Fruit fly (Drosophila melanogaster) whole organism, prepupa: ENCODE data around the gene crp.

Experiments used
- Blimp-1 ChIP-seq: fragments of 200-800 bp; sonication (Bioruptor generic); optimal IDR thresholded peaks from 3 replicates; lab custom pipeline; 2017; ENCODE audit warnings: missing biosample characterization, missing genetic modification characterization, mild to moderate bottlenecking, moderate library complexity, missing genetic modification reagents
- CG10669 ChIP-seq: fragments of 200-800 bp; sonication (Bioruptor generic); optimal IDR thresholded peaks from 3 replicates; lab custom pipeline; 2018; ENCODE audit warnings: missing biosample characterization, mild to moderate bottlenecking, missing genetic modification characterization, moderate library complexity
- CG11294 ChIP-seq: fragments of 200-800 bp; sonication (Bioruptor generic); IDR thresholded peaks from 2 replicates; pipeline ENCODE4 v1.3.6; 2022; ENCODE audit warnings: missing biosample characterization, missing genetic modification characterization
- CG11762 ChIP-seq: fragments of 200-800 bp; sonication (Bioruptor generic); optimal IDR thresholded peaks from 3 replicates; lab custom pipeline; 2016; ENCODE audit warnings: missing biosample characterization, missing genetic modification characterization; ENCODE audit not compliant: insufficient read depth
- CG11902 ChIP-seq: fragments of 200-800 bp; sonication (Bioruptor generic); optimal IDR thresholded peaks from 3 replicates; lab custom pipeline; 2016; ENCODE audit warnings: missing biosample characterization, missing genetic modification characterization
- CG15336 ChIP-seq: fragments of 200-800 bp; sonication (Bioruptor generic); IDR thresholded peaks from 2 replicates; pipeline ENCODE4 v1.3.6; 2022; ENCODE audit warnings: missing biosample characterization, missing genetic modification characterization
- CG16779 ChIP-seq: fragments of 200-800 bp; sonication (Bioruptor generic); optimal IDR thresholded peaks from 3 replicates; lab custom pipeline; 2017; ENCODE audit warnings: missing biosample characterization, mild to moderate bottlenecking, missing genetic modification characterization
- CG31627 ChIP-seq: fragments of 200-800 bp; sonication (Bioruptor generic); optimal IDR thresholded peaks from 3 replicates; lab custom pipeline; 2016; ENCODE audit warnings: missing biosample characterization, missing genetic modification characterization
- CG34406 ChIP-seq: fragments of 200-800 bp; sonication (Bioruptor generic); optimal IDR thresholded peaks from 3 replicates; lab custom pipeline; 2016; ENCODE audit warnings: missing biosample characterization, missing genetic modification characterization
- CG4318 ChIP-seq: fragments of 200-800 bp; sonication (Bioruptor generic); optimal IDR thresholded peaks from 3 replicates; lab custom pipeline; 2017; ENCODE audit warnings: missing biosample characterization, mild to moderate bottlenecking, missing genetic modification characterization
- CG6276 ChIP-seq: fragments of 200-800 bp; sonication (Bioruptor generic); optimal IDR thresholded peaks from 2 replicates; lab custom pipeline; 2017; ENCODE audit warnings: missing biosample characterization, mild to moderate bottlenecking, missing genetic modification characterization
- CG6792 ChIP-seq: fragments of 200-800 bp; sonication (Bioruptor generic); optimal IDR thresholded peaks from 3 replicates; lab custom pipeline; 2016; ENCODE audit warnings: missing biosample characterization, missing genetic modification characterization
- CG6808 ChIP-seq: fragments of 200-800 bp; sonication (Bioruptor generic); optimal IDR thresholded peaks from 3 replicates; lab custom pipeline; 2017; ENCODE audit warnings: missing biosample characterization, missing genetic modification characterization, mild to moderate bottlenecking, moderate library complexity, missing genetic modification reagents
- CG7368 ChIP-seq: fragments of 200-800 bp; sonication (Bioruptor generic); optimal IDR thresholded peaks from 3 replicates; lab custom pipeline; 2016; ENCODE audit warnings: missing biosample characterization, missing genetic modification characterization
- CG8119 ChIP-seq: fragments of 200-800 bp; sonication (Bioruptor generic); IDR thresholded peaks from 3 replicates; pipeline ENCODE4 v1.3.6; 2022; ENCODE audit warnings: missing biosample characterization, missing genetic modification characterization
- CG8319 ChIP-seq: fragments of 200-800 bp; sonication (Bioruptor generic); optimal IDR thresholded peaks from 3 replicates; lab custom pipeline; 2016; ENCODE audit warnings: missing biosample characterization, missing genetic modification characterization
- CG8632 ChIP-seq: fragments of 200-800 bp; sonication (Bioruptor generic); optimal IDR thresholded peaks from 3 replicates; lab custom pipeline; 2016; ENCODE audit warnings: missing biosample characterization, missing genetic modification characterization
- CG9139 ChIP-seq: fragments of 200-800 bp; sonication (Bioruptor generic); optimal IDR thresholded peaks from 3 replicates; lab custom pipeline; 2017; ENCODE audit warnings: missing biosample characterization, mild to moderate bottlenecking, missing genetic modification characterization
- Eip75B ChIP-seq: fragments of 200-800 bp; sonication (Bioruptor generic); optimal IDR thresholded peaks from 3 replicates; lab custom pipeline; 2016; ENCODE audit warnings: missing biosample characterization, missing genetic modification characterization
- Eip78C ChIP-seq: fragments of 200-800 bp; sonication (Bioruptor generic); peaks from one replicate; lab custom pipeline; 2016; ENCODE audit warnings: missing biosample characterization, missing genetic modification characterization
- Eip93F ChIP-seq: fragments of 200-800 bp; sonication (Bioruptor generic); optimal IDR thresholded peaks from 2 replicates; lab custom pipeline; 2016; ENCODE audit warnings: missing biosample characterization, mild to moderate bottlenecking, missing genetic modification characterization
- Ets21C ChIP-seq: fragments of 200-800 bp; sonication (Bioruptor generic); optimal IDR thresholded peaks from 3 replicates; lab custom pipeline; 2016; ENCODE audit warnings: missing biosample characterization, missing genetic modification characterization
- Ets96B ChIP-seq: fragments of 200-800 bp; optimal IDR thresholded peaks from 2 replicates; lab custom pipeline; 2019; ENCODE audit warnings: missing biosample characterization, mild to moderate bottlenecking, missing genetic modification characterization, moderate library complexity
- Gug ChIP-seq: fragments of 200-800 bp; sonication (Bioruptor generic); IDR thresholded peaks from 2 replicates; pipeline ENCODE4 v1.3.6; 2022; ENCODE audit warnings: missing biosample characterization, missing genetic modification characterization
- Hr38 ChIP-seq: sonication (Bioruptor generic); optimal IDR thresholded peaks from 2 replicates; lab custom pipeline; 2016; ENCODE audit warnings: missing biosample characterization, missing genetic modification characterization
- Hr39 ChIP-seq: fragments of 200-800 bp; sonication (Bioruptor generic); optimal IDR thresholded peaks from 2 replicates; lab custom pipeline; 2016; ENCODE audit warnings: missing biosample characterization, missing genetic modification characterization
- Hr4 ChIP-seq: fragments of 200-800 bp; sonication (Bioruptor generic); optimal IDR thresholded peaks from 3 replicates; lab custom pipeline; 2016; ENCODE audit warnings: missing biosample characterization, missing genetic modification characterization
- Lpt ChIP-seq: fragments of 200-800 bp; sonication (Bioruptor generic); optimal IDR thresholded peaks from 3 replicates; lab custom pipeline; 2016; ENCODE audit warnings: missing biosample characterization, missing genetic modification characterization
- Met ChIP-seq: fragments of 200-800 bp; sonication (Bioruptor generic); optimal IDR thresholded peaks from 3 replicates; lab custom pipeline; 2016; ENCODE audit warnings: missing biosample characterization, missing genetic modification characterization
- OdsH ChIP-seq: fragments of 200-800 bp; sonication (Bioruptor generic); optimal IDR thresholded peaks from 3 replicates; lab custom pipeline; 2016; ENCODE audit warnings: missing biosample characterization, missing genetic modification characterization
- Smox ChIP-seq: fragments of 200-800 bp; sonication (Bioruptor generic); optimal IDR thresholded peaks from 3 replicates; lab custom pipeline; 2016; ENCODE audit warnings: missing biosample characterization, missing genetic modification characterization
- Sox14 ChIP-seq: fragments of 200-800 bp; sonication (Bioruptor generic); optimal IDR thresholded peaks from 3 replicates; lab custom pipeline; 2016; ENCODE audit warnings: missing biosample characterization, missing genetic modification characterization
- Sox15 ChIP-seq: fragments of 200-800 bp; sonication (Bioruptor generic); optimal IDR thresholded peaks from 3 replicates; lab custom pipeline; 2016; ENCODE audit warnings: missing biosample characterization, missing genetic modification characterization
- achi ChIP-seq: fragments of 200-800 bp; sonication (Bioruptor generic); optimal IDR thresholded peaks from 3 replicates; lab custom pipeline; 2016; ENCODE audit warnings: missing biosample characterization, missing genetic modification characterization
- dsx ChIP-seq: fragments of 200-800 bp; optimal IDR thresholded peaks from 3 replicates; lab custom pipeline; 2019; ENCODE audit warnings: missing biosample characterization, mild to moderate bottlenecking, missing genetic modification characterization, moderate library complexity; ENCODE audit not compliant: poor library complexity, severe bottlenecking
- eg ChIP-seq: fragments of 200-800 bp; sonication (Bioruptor generic); IDR thresholded peaks from 3 replicates; pipeline ENCODE4 v1.3.6; 2022; ENCODE audit warnings: missing biosample characterization, missing genetic modification characterization
- esn ChIP-seq: fragments of 200-800 bp; sonication (Bioruptor generic); optimal IDR thresholded peaks from 2 replicates; lab custom pipeline; 2016; ENCODE audit warnings: missing biosample characterization, mild to moderate bottlenecking, missing genetic modification characterization, moderate library complexity
- fd59A ChIP-seq: fragments of 200-800 bp; sonication (Bioruptor generic); optimal IDR thresholded peaks from 2 replicates; lab custom pipeline; 2017; ENCODE audit warnings: missing biosample characterization, mild to moderate bottlenecking, missing genetic modification characterization, missing genetic modification reagents
- fd85E ChIP-seq: fragments of 200-800 bp; sonication (Bioruptor generic); optimal IDR thresholded peaks from 3 replicates; lab custom pipeline; 2016; ENCODE audit warnings: missing biosample characterization, missing genetic modification characterization
- fkh ChIP-seq: fragments of 200-800 bp; sonication (Bioruptor generic); optimal IDR thresholded peaks from 3 replicates; lab custom pipeline; 2017; ENCODE audit warnings: missing biosample characterization, mild to moderate bottlenecking, missing genetic modification characterization, moderate library complexity
- lz ChIP-seq: fragments of 200-800 bp; sonication (Bioruptor generic); optimal IDR thresholded peaks from 3 replicates; lab custom pipeline; 2016; ENCODE audit warnings: missing biosample characterization, missing genetic modification characterization
- salr ChIP-seq, 2 experiments: fragments of 200-800 bp; sonication (Bioruptor generic); optimal IDR thresholded peaks; 3 replicates each; lab custom pipeline; 2016 to 2018; ENCODE audit warnings: missing biosample characterization in 2 of 2, missing genetic modification characterization in 2 of 2, mild to moderate bottlenecking in 1 of 2
- topi ChIP-seq: fragments of 200-800 bp; sonication (Bioruptor generic); optimal IDR thresholded peaks from 3 replicates; lab custom pipeline; 2016; ENCODE audit warnings: missing biosample characterization, missing genetic modification characterization
- vri ChIP-seq: fragments of 200-800 bp; sonication (Bioruptor generic); optimal IDR thresholded peaks from 3 replicates; lab custom pipeline; 2016; ENCODE audit warnings: missing biosample characterization, mild to moderate bottlenecking, missing genetic modification characterization

Gene crp

dm6 chr2L:16285692-16286359 is 1.7 kb downstream of the crp start (continued):
- TF ChIP-seq CG7368 (GFP tag; lab: Kevin White, UChicago) (peak; percentile 93), CG11902 (GFP tag; lab: Kevin White, UChicago) (peak; percentile 89), Lpt (GFP tag; lab: Kevin White, UChicago) (peak; percentile 74), Sox14 (GFP tag; lab: Kevin White, UChicago) (peak; percentile 91), fd85E (GFP tag; lab: Kevin White, UChicago) (no peak), CG34406 (GFP tag; lab: Kevin White, UChicago) (peak; percentile 86), Gug (GFP tag; lab: Robert Waterston, UW) (no peak), Eip75B (peak; percentile 83), esn (peak; percentile 94), CG4318 (GFP tag; lab: Kevin White, UChicago) (peak; percentile 63), Hr39 (GFP tag; lab: Kevin White, UChicago) (peak; percentile 94), CG11762 (GFP tag; lab: Kevin White, UChicago) (peak; percentile 84), CG15336 (GFP tag; lab: Robert Waterston, UW) (no peak), achi (GFP tag; lab: Kevin White, UChicago) (peak; percentile 83), lz (GFP tag; lab: Kevin White, UChicago) (peak; percentile 90), OdsH (GFP tag; lab: Kevin White, UChicago) (peak; percentile 91)

- TF ChIP-seq OdsH (GFP tag; lab: Kevin White, UChicago) (peak; percentile 76), Eip75B (peak; percentile 58), CG11902 (GFP tag; lab: Kevin White, UChicago) (peak; percentile 3), CG34406 (GFP tag; lab: Kevin White, UChicago) (peak; percentile 61), fkh (GFP tag; lab: Kevin White, UChicago) (peak; percentile 31), Ets96B (tag; lab: Kevin White, UChicago) (peak; percentile 54), CG6808 (GFP tag; lab: Kevin White, UChicago) (peak; percentile 52), salr (GFP tag; optimal IDR thresholded peaks at IDR 0.05; lab: Kevin White, UChicago) (peak; percentile 38 to 55), Hr38 (no peak), CG11294 (GFP tag; lab: Robert Waterston, UW) (no peak), Gug (GFP tag; lab: Robert Waterston, UW) (no peak), CG6276 (GFP tag; lab: Kevin White, UChicago) (peak; percentile 58), CG11762 (GFP tag; lab: Kevin White, UChicago) (peak; percentile 54), Sox15 (peak; percentile 32), CG6792 (GFP tag; lab: Kevin White, UChicago) (peak; percentile 56), eg (GFP tag; lab: Robert Waterston, UW) (no peak), CG8632 (GFP tag; lab: Kevin White, UChicago) (peak; percentile 44), dsx (peak; percentile 65), CG10669 (GFP tag; lab: Kevin White, UChicago) (peak; percentile 29), CG31627 (peak; percentile 68), lz (GFP tag; lab: Kevin White, UChicago) (peak; percentile 75), Eip78C (peak; percentile 90), CG15336 (GFP tag; lab: Robert Waterston, UW) (no peak), Ets21C (GFP tag; lab: Kevin White, UChicago) (peak; percentile 49), Smox (GFP tag; lab: Kevin White, UChicago) (peak; percentile 75), vri (peak; percentile 85), CG9139 (GFP tag; lab: Kevin White, UChicago) (peak; percentile 39), topi (GFP tag; lab: Kevin White, UChicago) (peak; percentile 67), Lpt (GFP tag; lab: Kevin White, UChicago) (peak; percentile 45), Hr4 (peak; percentile 63), CG16779 (tag; lab: Kevin White, UChicago) (peak; percentile 68), CG8119 (GFP tag; lab: Robert Waterston, UW) (no peak), Met (GFP tag; lab: Kevin White, UChicago) (peak; percentile 67), CG8319 (GFP tag; lab: Kevin White, UChicago) (peak; percentile 35), Eip93F (GFP tag; lab: Kevin White, UChicago) (peak; percentile 6), fd59A (GFP tag; lab: Kevin White, UChicago) (peak; percentile 11), Blimp-1 (GFP tag; lab: Kevin White, UChicago) (peak; percentile 53), CG7368 (GFP tag; lab: Kevin White, UChicago) (peak; percentile 76)
Measured at dm6 chr2L:16284306-16285299, 2.9 kb downstream of the crp start.
